Fruit fly (Drosophila melanogaster) whole organism, embryonic: Measurements from ENCODE around the gene CG9986.
A peak's percentile ranks its signal among the peaks of the same experiment; 100 is the strongest.

Source experiments
- Abd-B ChIP-seq: fragments of 200-800 bp; sonication (Bioruptor generic); optimal IDR thresholded peaks from 2 replicates; lab custom pipeline; 2018; ENCODE audit warnings: missing biosample characterization, mild to moderate bottlenecking, missing genetic modification characterization, moderate library complexity
- Atf3 ChIP-seq: fragments of 200-800 bp; sonication (Bioruptor generic); optimal IDR thresholded peaks from 3 replicates; lab custom pipeline; 2016; ENCODE audit warnings: missing biosample characterization, missing genetic modification characterization
- CG10321 ChIP-seq: fragments of 200-800 bp; sonication (Bioruptor generic); IDR thresholded peaks from 2 replicates; pipeline ENCODE4 v1.3.6; 2022; ENCODE audit warnings: missing biosample characterization, missing genetic modification characterization
- CG13123 ChIP-seq: fragments of 200-800 bp; sonication (Bioruptor generic); optimal IDR thresholded peaks from 2 replicates; lab custom pipeline; 2016; ENCODE audit warnings: missing biosample characterization, missing genetic modification characterization
- CG15514 ChIP-seq: fragments of 200-800 bp; sonication (Bioruptor generic); optimal IDR thresholded peaks from 3 replicates; lab custom pipeline; 2017; ENCODE audit warnings: missing biosample characterization, missing genetic modification characterization, mild to moderate bottlenecking, moderate library complexity, missing genetic modification reagents
- CG1603 ChIP-seq: fragments of 200-800 bp; sonication (Bioruptor generic); optimal IDR thresholded peaks from 2 replicates; lab custom pipeline; 2019; ENCODE audit warnings: missing biosample characterization, mild to moderate bottlenecking, missing genetic modification characterization, moderate library complexity
- CG2202 ChIP-seq: fragments of 200-800 bp; sonication (Bioruptor generic); optimal IDR thresholded peaks from 2 replicates; lab custom pipeline; 2018; ENCODE audit warnings: missing biosample characterization, mild to moderate bottlenecking, missing genetic modification characterization
- CG30403 ChIP-seq: fragments of 200-800 bp; sonication (Bioruptor generic); optimal IDR thresholded peaks from 3 replicates; lab custom pipeline; 2016; ENCODE audit warnings: missing biosample characterization, missing genetic modification characterization
- CG30431 ChIP-seq: fragments of 200-800 bp; sonication (Bioruptor generic); optimal IDR thresholded peaks from 2 replicates; lab custom pipeline; 2017; ENCODE audit warnings: missing biosample characterization, missing genetic modification characterization
- CG3163 ChIP-seq: fragments of 200-800 bp; sonication (Bioruptor generic); optimal IDR thresholded peaks from 3 replicates; lab custom pipeline; 2016; ENCODE audit warnings: missing biosample characterization, missing genetic modification characterization
- CG4360 ChIP-seq: fragments of 200-800 bp; sonication (Bioruptor generic); IDR thresholded peaks from 2 replicates; pipeline ENCODE4 v1.3.6; 2022; ENCODE audit warnings: missing biosample characterization, missing genetic modification characterization
- CG4424 ChIP-seq: fragments of 200-800 bp; sonication (Bioruptor generic); optimal IDR thresholded peaks from 3 replicates; lab custom pipeline; 2016; ENCODE audit warnings: missing biosample characterization, missing genetic modification characterization
- CG6689 ChIP-seq: fragments of 200-800 bp; sonication (Bioruptor generic); IDR thresholded peaks from 2 replicates; pipeline ENCODE4 v1.3.6; 2022; ENCODE audit warnings: missing biosample characterization, missing genetic modification characterization
- CG6854 ChIP-seq: fragments of 200-800 bp; sonication (Bioruptor generic); optimal IDR thresholded peaks from 3 replicates; lab custom pipeline; 2017; ENCODE audit warnings: missing biosample characterization, mild to moderate bottlenecking, missing genetic modification characterization
- CG7357 ChIP-seq: fragments of 200-800 bp; sonication (Bioruptor generic); IDR thresholded peaks from 3 replicates; pipeline ENCODE4 v1.3.6; 2022; ENCODE audit warnings: missing biosample characterization, missing genetic modification characterization
- CG9215 ChIP-seq: fragments of 200-800 bp; sonication (Bioruptor generic); IDR thresholded peaks from 2 replicates; pipeline ENCODE4 v1.3.6; 2022; ENCODE audit warnings: missing biosample characterization, missing genetic modification characterization
- Fer1 ChIP-seq: fragments of 200-800 bp; sonication (Bioruptor generic); optimal IDR thresholded peaks from 2 replicates; lab custom pipeline; 2017; ENCODE audit warnings: missing biosample characterization, mild to moderate bottlenecking, missing genetic modification characterization
- Fer2 ChIP-seq: fragments of 200-800 bp; sonication (Bioruptor generic); optimal IDR thresholded peaks from 2 replicates; lab custom pipeline; 2018; ENCODE audit warnings: missing biosample characterization, mild to moderate bottlenecking, missing genetic modification characterization, moderate library complexity
- HLH54F ChIP-seq: fragments of 200-800 bp; sonication (Bioruptor generic); optimal IDR thresholded peaks from 3 replicates; lab custom pipeline; 2016; ENCODE audit warnings: missing biosample characterization, missing genetic modification characterization
- Jarid2 ChIP-seq: fragments of 200-800 bp; sonication (Bioruptor generic); optimal IDR thresholded peaks from 3 replicates; lab custom pipeline; 2017; ENCODE audit warnings: mild to moderate bottlenecking, missing biosample characterization, missing genetic modification reagents, missing genetic modification characterization
- Meics ChIP-seq: fragments of 200-800 bp; sonication (Bioruptor generic); optimal IDR thresholded peaks from 2 replicates; lab custom pipeline; 2017; ENCODE audit warnings: missing biosample characterization, mild to moderate bottlenecking, missing genetic modification characterization
- Neu2 ChIP-seq: fragments of 200-800 bp; sonication (Bioruptor generic); optimal IDR thresholded peaks from 3 replicates; lab custom pipeline; 2016; ENCODE audit warnings: missing biosample characterization, missing genetic modification characterization, borderline replicate concordance
- Rx ChIP-seq: fragments of 200-800 bp; sonication (Bioruptor generic); IDR thresholded peaks from 2 replicates; pipeline ENCODE4 v1.3.6; 2022; ENCODE audit warnings: missing biosample characterization, missing genetic modification characterization
- Sox100B ChIP-seq: fragments of 200-800 bp; sonication (Bioruptor generic); optimal IDR thresholded peaks from 3 replicates; lab custom pipeline; 2018; ENCODE audit warnings: missing biosample characterization, mild to moderate bottlenecking, missing genetic modification characterization
- Xrp1 ChIP-seq: fragments of 200-800 bp; sonication (Bioruptor generic); IDR thresholded peaks from 2 replicates; pipeline ENCODE4 v1.3.6; 2022; ENCODE audit warnings: missing biosample characterization, missing genetic modification characterization
- ap ChIP-seq: fragments of 200-800 bp; sonication (Bioruptor generic); IDR thresholded peaks from 2 replicates; pipeline ENCODE4 v1.3.6; 2022; ENCODE audit warnings: missing biosample characterization, missing genetic modification characterization
- cad ChIP-seq: fragments of >200 bp; optimal IDR thresholded peaks from 2 replicates; lab custom pipeline; 2017; ENCODE audit warnings: missing biosample characterization, missing genetic modification characterization
- dpn ChIP-seq, 2 experiments: fragments of 200-800 bp; sonication (Bioruptor generic); optimal IDR thresholded peaks; 3 replicates each; lab custom pipeline; 2016; ENCODE audit warnings: missing biosample characterization in 2 of 2, missing genetic modification characterization in 2 of 2
- en ChIP-seq: fragments of 200-800 bp; sonication (Bioruptor generic); optimal IDR thresholded peaks from 2 replicates; lab custom pipeline; 2016; ENCODE audit warnings: missing biosample characterization, missing genetic modification characterization
- exex ChIP-seq: fragments of 200-800 bp; sonication (Bioruptor generic); optimal IDR thresholded peaks from 4 replicates; lab custom pipeline; 2018; ENCODE audit warnings: missing biosample characterization, mild to moderate bottlenecking, missing genetic modification characterization, moderate library complexity
- fd3F ChIP-seq: fragments of 200-800 bp; sonication (Bioruptor generic); optimal IDR thresholded peaks from 2 replicates; lab custom pipeline; 2018; ENCODE audit warnings: missing biosample characterization, mild to moderate bottlenecking, missing genetic modification characterization, moderate library complexity
- fu2 ChIP-seq: fragments of 200-800 bp; sonication (Bioruptor generic); optimal IDR thresholded peaks from 2 replicates; lab custom pipeline; 2016; ENCODE audit warnings: missing biosample characterization, missing genetic modification characterization
- gce ChIP-seq: fragments of 200-800 bp; sonication (Bioruptor generic); IDR thresholded peaks from 3 replicates; pipeline ENCODE4 v1.3.6; 2022; ENCODE audit warnings: missing biosample characterization, missing genetic modification characterization
- grau ChIP-seq: fragments of 200-800 bp; optimal IDR thresholded peaks from 3 replicates; lab custom pipeline; 2019; ENCODE audit warnings: missing biosample characterization, mild to moderate bottlenecking, missing genetic modification characterization, moderate library complexity
- hbn ChIP-seq: fragments of 200-800 bp; sonication (Bioruptor generic); IDR thresholded peaks from 2 replicates; pipeline ENCODE4 v1.3.6; 2022; ENCODE audit warnings: missing biosample characterization, missing genetic modification characterization; ENCODE audit not compliant: partially characterized antibody
- her ChIP-seq: fragments of 200-800 bp; sonication (Bioruptor generic); optimal IDR thresholded peaks from 2 replicates; lab custom pipeline; 2016; ENCODE audit warnings: missing biosample characterization, missing genetic modification characterization
- mirr ChIP-seq: fragments of 200-800 bp; sonication (Bioruptor generic); optimal IDR thresholded peaks from 3 replicates; lab custom pipeline; 2018; ENCODE audit warnings: missing biosample characterization, mild to moderate bottlenecking, missing genetic modification characterization
- nmo ChIP-seq: fragments of 200-800 bp; sonication (Bioruptor generic); optimal IDR thresholded peaks from 2 replicates; lab custom pipeline; 2018; ENCODE audit warnings: missing biosample characterization, mild to moderate bottlenecking, missing genetic modification characterization, moderate library complexity
- odd ChIP-seq: fragments of 200-800 bp; sonication (Bioruptor generic); optimal IDR thresholded peaks from 2 replicates; lab custom pipeline; 2017; ENCODE audit warnings: missing biosample characterization, mild to moderate bottlenecking, missing genetic modification characterization
- onecut ChIP-seq: fragments of 200-800 bp; sonication (Bioruptor generic); IDR thresholded peaks from 2 replicates; pipeline ENCODE4 v1.3.6; 2022; ENCODE audit warnings: missing biosample characterization, missing genetic modification characterization
- p53 ChIP-seq: fragments of 200-800 bp; sonication (Bioruptor generic); optimal IDR thresholded peaks from 2 replicates; lab custom pipeline; 2016; ENCODE audit warnings: missing biosample characterization, missing genetic modification characterization
- peb ChIP-seq: fragments of 200-800 bp; sonication (Bioruptor generic); IDR thresholded peaks from 2 replicates; pipeline ENCODE4 v1.3.6; 2022; ENCODE audit warnings: missing biosample characterization, missing genetic modification characterization
- pfk ChIP-seq: fragments of 200-800 bp; sonication (Bioruptor generic); optimal IDR thresholded peaks from 2 replicates; lab custom pipeline; 2018; ENCODE audit warnings: missing biosample characterization, mild to moderate bottlenecking, missing genetic modification characterization, moderate library complexity
- pnt ChIP-seq: fragments of 200-800 bp; sonication (Bioruptor generic); optimal IDR thresholded peaks from 3 replicates; lab custom pipeline; 2016; ENCODE audit warnings: missing biosample characterization, missing genetic modification characterization
- run ChIP-seq: fragments of 200-800 bp; sonication (Bioruptor generic); optimal IDR thresholded peaks from 3 replicates; lab custom pipeline; 2018; ENCODE audit warnings: missing biosample characterization, mild to moderate bottlenecking, missing genetic modification characterization
- sc ChIP-seq, 3 experiments: fragments of >200 bp in 2 of 3; fragments of 200-800 bp in 1 of 3; sonication (Bioruptor generic) in 1 of 3; optimal IDR thresholded peaks; 2 replicates in 2 of 3; 3 replicates in 1 of 3; lab custom pipeline; 2017; ENCODE audit warnings: mild to moderate bottlenecking in 1 of 3, missing biosample characterization in 1 of 3, missing genetic modification characterization in 1 of 3, missing genetic modification reagents in 1 of 3
- shn ChIP-seq: fragments of 200-800 bp; sonication (Bioruptor generic); optimal IDR thresholded peaks from 3 replicates; lab custom pipeline; 2016; ENCODE audit warnings: missing biosample characterization, missing genetic modification characterization
- slou ChIP-seq: fragments of 200-800 bp; sonication (Bioruptor generic); optimal IDR thresholded peaks from 3 replicates; lab custom pipeline; 2016; ENCODE audit warnings: missing biosample characterization, missing genetic modification characterization
- slp2 ChIP-seq: fragments of 200-800 bp; sonication (Bioruptor generic); optimal IDR thresholded peaks from 2 replicates; lab custom pipeline; 2016; ENCODE audit warnings: missing biosample characterization, missing genetic modification characterization
- sqz ChIP-seq: fragments of 200-800 bp; sonication (Bioruptor generic); optimal IDR thresholded peaks from 3 replicates; lab custom pipeline; 2018; ENCODE audit warnings: missing biosample characterization, mild to moderate bottlenecking, missing genetic modification characterization
- tx ChIP-seq: fragments of 200-800 bp; sonication (Bioruptor generic); optimal IDR thresholded peaks from 2 replicates; lab custom pipeline; 2016; ENCODE audit warnings: missing biosample characterization, missing genetic modification characterization
- zfh2 ChIP-seq: fragments of 200-800 bp; sonication (Bioruptor generic); optimal IDR thresholded peaks from 2 replicates; lab custom pipeline; 2016; ENCODE audit warnings: missing biosample characterization, missing genetic modification characterization

The CG9986 gene

dm6 chr3R:28570805-28571204, 35.1 kb upstream of the CG9986 start (continued):
- TF ChIP-seq gce (GFP tag; lab: Robert Waterston, UW) (no peak), CG30431 (GFP tag; lab: Kevin White, UChicago) (no peak), Xrp1 (GFP tag; lab: Robert Waterston, UW) (no peak), Abd-B (GFP tag; lab: Kevin White, UChicago) (no peak), CG30403 (GFP tag; lab: Kevin White, UChicago) (no peak), Neu2 (no peak), en (GFP tag; lab: Kevin White, UChicago) (no peak), her (GFP tag; lab: Kevin White, UChicago) (no peak), CG4424 (no peak), shn (GFP tag; lab: Kevin White, UChicago) (no peak), HLH54F (no peak), CG9215 (GFP tag; lab: Robert Waterston, UW) (no peak), CG1603 (tag; lab: Kevin White, UChicago) (peak; percentile 69), nmo (GFP tag; lab: Kevin White, UChicago) (no peak), Rx (GFP tag; lab: Robert Waterston, UW) (no peak), exex (tag; lab: Kevin White, UChicago) (no peak), ap (no peak), onecut (GFP tag; lab: Robert Waterston, UW) (no peak), grau (peak; percentile 34), CG10321 (GFP tag; lab: Robert Waterston, UW) (no peak), pfk (GFP tag; lab: Kevin White, UChicago) (no peak), CG2202 (tag; lab: Kevin White, UChicago) (peak; percentile 37), CG6854 (GFP tag; lab: Kevin White, UChicago) (no peak), cad (GFP tag; lab: Kevin White, UChicago) (no peak), sc (optimal IDR thresholded peaks at IDR 0.05; lab: Kevin White, UChicago) (no peak), sc (GFP tag; optimal IDR thresholded peaks at IDR 0.05; lab: Kevin White, UChicago) (peak; percentile 24), hbn (GFP tag; lab: Robert Waterston, UW) (no peak), run (tag; lab: Kevin White, UChicago) (no peak), slou (GFP tag; lab: Kevin White, UChicago) (no peak), p53 (GFP tag; lab: Kevin White, UChicago) (no peak), CG3163 (GFP tag; lab: Kevin White, UChicago) (no peak), Sox100B (GFP tag; lab: Kevin White, UChicago) (peak; percentile 57), mirr (GFP tag; lab: Kevin White, UChicago) (no peak), tx (GFP tag; lab: Kevin White, UChicago) (no peak), CG15514 (GFP tag; lab: Kevin White, UChicago) (peak; percentile 56), Fer2 (tag; lab: Kevin White, UChicago) (no peak), slp2 (no peak), odd (peak; percentile 67), sqz (GFP tag; lab: Kevin White, UChicago) (peak; percentile 13), CG6689 (GFP tag; lab: Robert Waterston, UW) (no peak), dpn (GFP tag; optimal IDR thresholded peaks at IDR 0.05; lab: Kevin White, UChicago) (peak in 1 of 2 experiments; percentile 3), CG4360 (GFP tag; lab: Robert Waterston, UW) (no peak), Atf3 (GFP tag; lab: Kevin White, UChicago) (no peak), fu2 (GFP tag; lab: Kevin White, UChicago) (no peak), CG13123 (GFP tag; lab: Kevin White, UChicago) (no peak), pnt (GFP tag; lab: Kevin White, UChicago) (no peak), CG7357 (GFP tag; lab: Robert Waterston, UW) (no peak), Jarid2 (GFP tag; lab: Kevin White, UChicago) (peak; percentile 9), Fer1 (GFP tag; lab: Kevin White, UChicago) (peak; percentile 55), zfh2 (no peak), Meics (peak; percentile 57), peb (GFP tag; lab: Robert Waterston, UW) (no peak), fd3F (GFP tag; lab: Kevin White, UChicago) (peak; percentile 47)
